Fruit fly (Drosophila melanogaster) ovary, adult (tissue): ENCODE data around the gene CG1523.

ENCODE experiments used
- CG17801 ChIP-seq: fragments of 200-800 bp; optimal IDR thresholded peaks from 2 replicates; lab custom pipeline; 2019; ENCODE audit warnings: missing biosample characterization, mild to moderate bottlenecking, missing genetic modification characterization, moderate library complexity; ENCODE audit not compliant: partially characterized antibody

The CG1523 gene

dm6 chr3R:28819555-28820305 is at the start of gene CG1523, which contains the start of gene CG1647:
CG1523 (minus strand) TSS chr3R:28819668.
CG1647 (plus strand) TSS chr3R:28820221.
- TF ChIP-seq CG17801 (GFP tag; lab: Kevin White, UChicago) = peak; percentile 80

- TF ChIP-seq CG17801 (GFP tag; lab: Kevin White, UChicago) = no peak
Measured at dm6 chr3R:28861309-28862157, 42.1 kb upstream of the CG1523 start.

dm6 chr3R:28860582-28860981 is 41.1 kb upstream of the CG1523 start:
- TF ChIP-seq CG17801 (GFP tag; lab: Kevin White, UChicago) = no peak

dm6 chr3R:28859058-28859526 is 39.6 kb upstream of the CG1523 start, which contains the start of gene Inx3:
Inx3 (minus strand) TSS chr3R:28859497.
- TF ChIP-seq CG17801 (GFP tag; lab: Kevin White, UChicago) = peak; percentile 46

- no peak for TF ChIP-seq CG17801 (GFP tag; lab: Kevin White, UChicago)
Measured at dm6 chr3R:28858241-28858647, 38.8 kb upstream of the CG1523 start.

DNA sequence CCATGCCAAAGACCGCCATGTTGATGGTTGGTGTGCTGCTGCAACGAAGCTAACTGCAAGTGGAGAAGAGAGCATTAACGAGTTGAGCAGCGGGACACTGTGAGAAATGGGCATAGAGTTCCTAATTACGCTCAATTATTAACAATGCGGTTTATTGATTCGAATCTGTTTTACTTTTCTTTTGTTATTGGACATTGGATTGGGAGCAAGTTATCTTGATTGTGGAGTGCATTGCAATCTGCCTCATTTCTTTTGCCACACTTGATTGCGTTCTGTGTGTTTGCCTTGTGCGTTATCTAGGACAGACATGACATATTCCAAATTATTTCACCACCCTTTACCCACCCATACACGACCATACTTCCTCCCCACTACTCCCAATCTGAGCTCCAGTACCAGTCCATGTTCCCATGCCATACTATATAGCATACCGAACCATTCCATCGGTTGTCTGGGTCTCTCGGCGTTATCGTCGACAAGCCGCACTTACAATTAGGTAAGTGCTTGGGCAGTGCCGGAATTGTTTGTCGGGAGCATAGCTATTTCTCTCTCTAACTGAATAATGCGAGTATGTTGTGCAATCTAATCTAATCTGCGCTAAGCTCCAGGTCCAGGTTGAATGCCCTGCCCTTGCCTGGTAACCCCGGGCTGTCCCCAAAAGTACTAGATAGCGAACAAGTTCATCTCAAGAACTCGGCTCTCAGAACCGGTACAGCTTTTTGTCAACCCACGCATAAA is 38.0 kb upstream of the CG1523 start:
- TF ChIP-seq CG17801 (GFP tag; lab: Kevin White, UChicago) = no peak

dm6 chr3R:28856829-28857228 is 37.4 kb upstream of the CG1523 start:
- no peak for TF ChIP-seq CG17801 (GFP tag; lab: Kevin White, UChicago)

DNA sequence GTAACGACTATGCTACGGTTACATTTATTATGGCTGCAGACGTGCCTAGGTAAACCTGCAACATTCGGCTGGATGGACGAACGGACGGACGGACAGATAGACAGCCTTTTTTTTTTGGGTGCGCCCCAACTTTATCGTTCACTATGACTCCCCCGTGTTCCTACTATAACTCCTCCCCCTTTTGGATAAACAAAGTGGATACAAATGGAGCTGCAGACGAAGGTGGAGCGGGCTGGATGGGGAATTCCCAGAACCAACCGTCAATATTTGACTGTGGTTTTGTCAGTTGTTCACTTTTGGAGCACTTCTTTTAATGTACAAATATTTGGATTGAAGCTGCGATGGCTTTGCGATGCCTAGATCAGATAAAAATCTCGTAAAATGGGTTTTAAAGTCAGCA is 36.7 kb upstream of the CG1523 start:
- TF ChIP-seq CG17801 (GFP tag; lab: Kevin White, UChicago) = no peak

- TF ChIP-seq CG17801 (GFP tag; lab: Kevin White, UChicago) = no peak
Measured at dm6 chr3R:28851966-28852377, 32.5 kb upstream of the CG1523 start.

DNA sequence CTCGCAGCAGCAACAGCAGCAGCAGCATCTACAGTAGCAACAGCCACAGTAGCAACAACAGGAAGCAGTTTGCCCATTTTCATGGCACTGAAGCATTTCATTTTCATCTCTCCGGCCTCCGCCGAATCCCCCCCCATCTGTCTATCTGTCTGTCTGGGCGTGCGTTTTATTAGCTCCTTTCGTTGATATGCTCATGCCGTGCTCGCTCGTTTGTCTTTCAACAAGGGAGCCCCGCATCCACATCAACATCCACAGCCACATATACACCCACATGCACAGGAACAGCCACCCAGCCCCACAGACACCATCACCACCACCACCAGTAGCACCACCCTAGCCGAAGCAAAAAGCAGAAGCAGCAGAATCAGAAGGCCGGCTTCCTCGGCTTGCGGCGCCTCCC is 32.1 kb upstream of the CG1523 start:
- no peak for TF ChIP-seq CG17801 (GFP tag; lab: Kevin White, UChicago)

- TF ChIP-seq CG17801 (GFP tag; lab: Kevin White, UChicago) = no peak
Measured at dm6 chr3R:28850662-28851257, 31.3 kb upstream of the CG1523 start.

DNA sequence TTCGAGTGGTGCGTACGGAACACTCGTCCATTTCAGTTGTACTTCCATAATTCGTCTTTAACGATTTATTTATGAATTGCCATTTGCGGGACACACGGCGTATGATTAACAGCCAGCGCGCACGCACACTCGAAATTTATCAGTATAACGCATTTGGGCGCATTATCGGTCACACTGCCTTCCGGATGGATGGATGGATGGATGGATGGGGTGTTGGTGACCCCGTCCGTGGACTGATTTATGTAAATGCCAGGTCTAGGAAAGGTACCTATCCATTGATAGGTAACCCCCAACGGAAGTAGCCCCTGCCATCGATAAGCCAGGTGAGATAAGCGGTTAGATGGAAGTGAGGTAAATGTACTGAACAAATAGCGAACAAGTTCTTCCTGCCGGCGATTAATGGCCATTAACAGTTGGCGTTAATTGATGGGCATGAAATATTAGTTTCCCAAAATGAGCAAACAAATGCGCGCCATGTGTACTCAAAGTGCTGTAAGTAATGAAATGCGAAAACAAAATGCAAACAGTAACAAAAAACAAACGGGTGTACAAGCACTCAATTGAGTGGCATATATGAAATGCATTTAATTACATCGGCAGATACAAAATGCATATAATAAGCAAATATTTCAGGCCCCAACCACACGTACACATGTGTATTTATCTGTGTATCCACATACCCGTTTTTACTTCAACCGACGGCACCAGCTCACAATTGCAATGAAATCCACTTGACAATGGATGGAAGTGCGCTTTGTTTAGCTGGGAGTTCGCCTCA is 29.4 kb upstream of the CG1523 start:
- peak; percentile 20 for TF ChIP-seq CG17801 (GFP tag; lab: Kevin White, UChicago)

DNA sequence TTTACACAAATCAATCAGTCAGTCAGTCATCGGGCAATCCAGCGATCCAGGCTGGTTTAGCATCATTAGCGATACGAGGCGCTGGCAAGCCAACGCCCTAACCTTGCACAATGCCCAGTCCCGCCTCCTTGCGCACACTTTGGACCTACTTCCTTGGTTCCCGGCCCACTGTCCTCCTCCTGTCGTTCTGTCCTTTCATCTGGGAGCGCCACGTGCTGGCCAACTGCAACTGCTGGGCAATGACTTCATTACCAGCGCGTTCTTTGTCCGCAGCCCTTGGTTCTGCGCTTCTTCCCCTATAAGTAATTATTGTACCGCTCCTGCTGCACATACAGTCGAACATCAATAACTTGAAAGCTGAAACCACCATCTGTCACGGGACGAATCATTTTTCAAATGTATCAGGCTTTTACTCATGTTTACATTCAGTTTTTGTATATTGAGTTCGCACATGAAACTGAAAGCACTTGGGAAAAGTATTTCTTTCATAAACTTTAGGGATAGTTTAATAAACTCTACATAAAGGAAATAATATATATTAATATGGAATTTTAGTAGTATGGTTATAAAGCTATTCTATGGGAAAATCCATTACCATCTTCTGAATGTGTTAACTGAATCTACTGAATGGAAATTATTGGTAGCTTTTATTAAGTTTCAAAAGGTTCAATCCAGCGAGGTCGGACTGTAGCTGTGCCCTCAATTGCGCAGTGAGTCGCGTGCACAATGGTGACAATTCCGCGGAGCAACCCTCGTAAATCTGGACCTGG is 28.3 kb upstream of the CG1523 start:
- TF ChIP-seq CG17801 (GFP tag; lab: Kevin White, UChicago) = no peak
